Worm (Caenorhabditis elegans) whole organism, L1 larva: ENCODE results near the gene vha-8.

Source experiments
- C16A3.4 ChIP-seq: fragments of 150-350 bp; optimal IDR thresholded peaks from 2 replicates; lab custom pipeline; 2014; ENCODE audit warnings: missing biosample characterization, missing genetic modification characterization
- F16B12.6 ChIP-seq: fragments of 150-350 bp; optimal IDR thresholded peaks from 2 replicates; lab custom pipeline; 2014; ENCODE audit warnings: missing biosample characterization, missing genetic modification characterization
- aha-1 ChIP-seq: fragments of 150-350 bp; optimal IDR thresholded peaks from 2 replicates; lab custom pipeline; 2014; ENCODE audit warnings: missing biosample characterization, missing genetic modification characterization
- aly-2 ChIP-seq: fragments of 150-350 bp; optimal IDR thresholded peaks from 2 replicates; lab custom pipeline; 2014; ENCODE audit warnings: missing biosample characterization, missing genetic modification characterization
- blmp-1 ChIP-seq: fragments of 150-350 bp; optimal IDR thresholded peaks from 2 replicates; lab custom pipeline; 2014; ENCODE audit warnings: missing biosample characterization, missing genetic modification characterization
- ceh-8 ChIP-seq: fragments of 200-800 bp; sonication (Bioruptor generic); optimal IDR thresholded peaks from 2 replicates; lab custom pipeline; 2018; ENCODE audit warnings: mild to moderate bottlenecking, missing genetic modification characterization, moderate library complexity, missing compliant biosample characterization
- ceh-82 ChIP-seq, 3 experiments: fragments of 150-350 bp in 1 of 3; sonication (generic microtip) in 2 of 3; optimal IDR thresholded peaks; 2 replicates each; lab custom pipeline; 2014 to 2017; ENCODE audit warnings: missing biosample characterization in 3 of 3, missing genetic modification characterization in 3 of 3
- ceh-90 ChIP-seq: sonication (generic microtip); optimal IDR thresholded peaks from 2 replicates; lab custom pipeline; 2016; ENCODE audit warnings: missing genetic modification characterization, missing compliant biosample characterization
- dpl-1 ChIP-seq, 3 experiments: fragments of 150-350 bp in 2 of 3; sonication (generic microtip) in 1 of 3; optimal IDR thresholded peaks; 2 replicates each; lab custom pipeline; 2014 to 2017; ENCODE audit warnings: missing biosample characterization in 3 of 3, missing genetic modification characterization in 3 of 3, missing genetic modification reagents in 3 of 3
- dsc-1 ChIP-seq: sonication (generic microtip); optimal IDR thresholded peaks from 2 replicates; lab custom pipeline; 2016; ENCODE audit warnings: mild to moderate bottlenecking, missing genetic modification characterization, missing compliant biosample characterization
- efl-1 ChIP-seq, 4 experiments: fragments of 150-350 bp; optimal IDR thresholded peaks in 3 of 4; peaks in 1 of 4; 1 replicate in 1 of 4; 2 replicates in 3 of 4; lab custom pipeline; 2014; ENCODE audit warnings: missing biosample characterization in 2 of 4, missing genetic modification characterization in 2 of 4, missing genetic modification reagents in 2 of 4
- elt-2 ChIP-seq: sonication (generic microtip); optimal IDR thresholded peaks from 2 replicates; lab custom pipeline; 2016; ENCODE audit warnings: missing genetic modification characterization, mild to moderate bottlenecking, inconsistent platforms, missing compliant biosample characterization, missing genetic modification reagents
- fkh-4 ChIP-seq: sonication (generic microtip); optimal IDR thresholded peaks from 2 replicates; lab custom pipeline; 2016; ENCODE audit warnings: missing compliant biosample characterization, missing genetic modification characterization, borderline replicate concordance
- fkh-8 ChIP-seq: sonication (generic microtip); optimal IDR thresholded peaks from 2 replicates; lab custom pipeline; 2016; ENCODE audit warnings: mild to moderate bottlenecking, missing genetic modification characterization, missing compliant biosample characterization
- isw-1 ChIP-seq: fragments of 200-800 bp; sonication (Bioruptor generic); IDR thresholded peaks from 2 replicates; pipeline ENCODE4 v1.3.6; 2022; ENCODE audit warnings: missing genetic modification characterization, missing compliant biosample characterization
- jun-1 ChIP-seq: fragments of 150-350 bp; optimal IDR thresholded peaks from 2 replicates; lab custom pipeline; 2014; ENCODE audit warnings: missing biosample characterization, missing genetic modification reagents, missing genetic modification characterization
- lin-13 ChIP-seq: fragments of 150-350 bp; optimal IDR thresholded peaks from 2 replicates; lab custom pipeline; 2014; ENCODE audit warnings: missing biosample characterization, missing genetic modification reagents, missing genetic modification characterization
- lin-14 ChIP-seq: fragments of 200-800 bp; sonication (Bioruptor generic); optimal IDR thresholded peaks from 2 replicates; lab custom pipeline; 2018; ENCODE audit warnings: mild to moderate bottlenecking, missing genetic modification characterization, moderate library complexity, missing compliant biosample characterization
- lsy-2 ChIP-seq, 2 experiments: fragments of 150-350 bp; optimal IDR thresholded peaks; 2 replicates each; lab custom pipeline; 2014; ENCODE audit warnings: missing biosample characterization in 2 of 2, missing genetic modification characterization in 2 of 2
- mdl-1 ChIP-seq, 2 experiments: fragments of 150-350 bp; optimal IDR thresholded peaks; 2 replicates each; lab custom pipeline; 2014 to 2017; ENCODE audit warnings: missing biosample characterization in 2 of 2, missing genetic modification characterization in 2 of 2, inconsistent platforms in 1 of 2
- mep-1 ChIP-seq: fragments of 150-350 bp; optimal IDR thresholded peaks from 2 replicates; lab custom pipeline; 2014; ENCODE audit warnings: missing biosample characterization, missing genetic modification characterization
- nhr-11 ChIP-seq: fragments of 150-350 bp; optimal IDR thresholded peaks from 2 replicates; lab custom pipeline; 2014; ENCODE audit warnings: missing biosample characterization, missing genetic modification characterization
- nhr-12 ChIP-seq: sonication (generic microtip); optimal IDR thresholded peaks from 2 replicates; lab custom pipeline; 2017; ENCODE audit warnings: missing biosample characterization, missing genetic modification characterization
- nhr-19 ChIP-seq: fragments of 200-800 bp; sonication (Bioruptor generic); conservative IDR thresholded peaks from 2 replicates; pipeline ENCODE4 v1.3.6; 2022; ENCODE audit warnings: missing genetic modification characterization, missing compliant biosample characterization
- nhr-20 ChIP-seq: sonication (generic microtip); optimal IDR thresholded peaks from 2 replicates; lab custom pipeline; 2016; ENCODE audit warnings: mild to moderate bottlenecking, missing genetic modification characterization, missing compliant biosample characterization
- nhr-28 ChIP-seq: fragments of 150-350 bp; optimal IDR thresholded peaks from 2 replicates; lab custom pipeline; 2014; ENCODE audit warnings: missing biosample characterization, missing genetic modification characterization
- nhr-47 ChIP-seq: sonication (generic microtip); optimal IDR thresholded peaks from 2 replicates; lab custom pipeline; 2016; ENCODE audit warnings: mild to moderate bottlenecking, missing genetic modification characterization, moderate library complexity, missing compliant biosample characterization
- nhr-71 ChIP-seq: sonication (generic microtip); optimal IDR thresholded peaks from 2 replicates; lab custom pipeline; 2016; ENCODE audit warnings: mild to moderate bottlenecking, missing genetic modification characterization, moderate library complexity, missing compliant biosample characterization
- nhr-90 ChIP-seq: sonication (generic microtip); optimal IDR thresholded peaks from 2 replicates; lab custom pipeline; 2016; ENCODE audit warnings: mild to moderate bottlenecking, missing genetic modification characterization, missing compliant biosample characterization; ENCODE audit not compliant: poor library complexity
- pag-3 ChIP-seq: sonication (generic microtip); optimal IDR thresholded peaks from 2 replicates; lab custom pipeline; 2017; ENCODE audit warnings: missing genetic modification characterization, mild to moderate bottlenecking, missing compliant biosample characterization, antibody characterized with exemption, borderline replicate concordance; ENCODE audit not compliant: insufficient read depth
- rnt-1 ChIP-seq: sonication (generic microtip); optimal IDR thresholded peaks from 2 replicates; lab custom pipeline; 2016; ENCODE audit warnings: mild to moderate bottlenecking, missing genetic modification characterization, moderate library complexity, missing compliant biosample characterization
- skn-1 ChIP-seq: fragments of 150-350 bp; optimal IDR thresholded peaks from 2 replicates; lab custom pipeline; 2014; ENCODE audit warnings: missing biosample characterization, missing genetic modification characterization
- sox-4 ChIP-seq: sonication (generic microtip); optimal IDR thresholded peaks from 2 replicates; lab custom pipeline; 2016; ENCODE audit warnings: missing genetic modification characterization, missing compliant biosample characterization
- swsn-7 ChIP-seq: sonication (generic microtip); optimal IDR thresholded peaks from 2 replicates; lab custom pipeline; 2016; ENCODE audit warnings: missing genetic modification characterization, missing compliant biosample characterization
- unc-130 ChIP-seq: fragments of 150-350 bp; optimal IDR thresholded peaks from 2 replicates; lab custom pipeline; 2017; ENCODE audit warnings: missing biosample characterization, missing genetic modification characterization, inconsistent platforms
- unc-62 ChIP-seq: fragments of 150-350 bp; optimal IDR thresholded peaks from 2 replicates; lab custom pipeline; 2014; ENCODE audit warnings: missing biosample characterization, missing genetic modification reagents, missing genetic modification characterization
- vab-15 ChIP-seq: sonication (generic microtip); optimal IDR thresholded peaks from 2 replicates; lab custom pipeline; 2017; ENCODE audit warnings: missing genotype, mild to moderate bottlenecking, missing genetic modification characterization, missing compliant biosample characterization
- xbp-1 ChIP-seq: sonication (generic microtip); optimal IDR thresholded peaks from 2 replicates; lab custom pipeline; 2016; ENCODE audit warnings: missing genetic modification characterization, missing compliant biosample characterization
- zip-4 ChIP-seq: fragments of 200-800 bp; sonication (Bioruptor generic); optimal IDR thresholded peaks from 2 replicates; lab custom pipeline; 2018; ENCODE audit warnings: mild to moderate bottlenecking, missing genetic modification characterization, moderate library complexity, missing compliant biosample characterization

Gene vha-8

DNA sequence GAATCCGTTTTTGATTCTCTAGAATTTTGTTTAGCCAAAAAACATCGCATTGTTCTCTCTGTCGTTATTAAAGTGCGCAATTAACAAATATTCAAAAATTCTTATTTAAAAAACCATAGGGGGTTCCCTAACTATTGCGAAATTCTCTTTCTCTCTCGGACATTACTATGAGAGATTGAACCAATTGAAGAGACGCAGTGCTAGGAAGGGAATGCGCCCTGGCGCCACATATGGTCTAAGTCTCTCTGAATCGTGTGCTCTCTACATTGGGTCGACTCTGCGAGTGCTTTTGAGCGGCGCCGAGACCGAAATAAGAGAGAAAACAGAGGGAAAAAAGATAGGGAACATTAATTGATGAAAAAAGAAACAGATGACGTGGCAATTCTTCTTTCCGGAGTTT lies 5.0 kb upstream of the vha-8 start (continued):
- no peak for TF ChIP-seq nhr-11
- TF ChIP-seq xbp-1 (tag; lab: Kevin White, UChicago) = peak; percentile 68
- peak; percentile 77 for TF ChIP-seq rnt-1 (tag; lab: Kevin White, UChicago)
- TF ChIP-seq pag-3 = no peak
- peak; percentile 82 for TF ChIP-seq skn-1
- TF ChIP-seq C16A3.4 (tag; lab: Kevin White, UChicago) = no peak
- peak; percentile 57 for TF ChIP-seq fkh-4
- peak; percentile 90 for TF ChIP-seq dsc-1 (tag; lab: Kevin White, UChicago)
- TF ChIP-seq unc-62 = no peak
- TF ChIP-seq nhr-90 (tag; lab: Kevin White, UChicago) = peak; percentile 38
- TF ChIP-seq F16B12.6 (tag; lab: Kevin White, UChicago) = peak; percentile 18
- peak; percentile 39 for TF ChIP-seq blmp-1 (tag; lab: Kevin White, UChicago)
- TF ChIP-seq nhr-12 = no peak
- peak; percentile 47 to 66 (median 56) for TF ChIP-seq dpl-1 (GFP tag; optimal IDR thresholded peaks at IDR 0.05; lab: Kevin White, UChicago)
- TF ChIP-seq aly-2 (tag; lab: Kevin White, UChicago) = peak; percentile 9
- peak; percentile 70 for TF ChIP-seq nhr-20 (tag; lab: Kevin White, UChicago)
- TF ChIP-seq swsn-7 (tag; lab: Kevin White, UChicago) = peak; percentile 76
- peak; percentile 98 for TF ChIP-seq zip-4
- TF ChIP-seq jun-1 (tag; lab: Kevin White, UChicago) = peak; percentile 25
- TF ChIP-seq nhr-28 (tag; lab: Kevin White, UChicago) = no peak
- peak; percentile 87 for TF ChIP-seq mep-1
- peak; percentile 47 to 78 (median 78) for TF ChIP-seq ceh-82 (tag; optimal IDR thresholded peaks at IDR 0.05; lab: Kevin White, UChicago)
- TF ChIP-seq elt-2 = peak; percentile 39
- peak; percentile 35 for TF ChIP-seq fkh-8 (tag; lab: Kevin White, UChicago)
- no peak for TF ChIP-seq unc-130 (tag; lab: Kevin White, UChicago)
- TF ChIP-seq nhr-47 (tag; lab: Kevin White, UChicago) = peak; percentile 72
- peak; percentile 65 to 68 for TF ChIP-seq lsy-2 (tag; optimal IDR thresholded peaks at IDR 0.05; lab: Kevin White, UChicago)
- peak; percentile 67 to 76 for TF ChIP-seq efl-1 (optimal IDR thresholded peaks at IDR 0.05; lab: Kevin White, UChicago)
- peak; percentile 42 to 88 for TF ChIP-seq efl-1 (GFP tag; optimal IDR thresholded peaks at IDR 0.05 in 1 of 2; lab: Kevin White, UChicago)
- TF ChIP-seq aha-1 (tag; lab: Kevin White, UChicago) = no peak
- no peak for TF ChIP-seq sox-4 (tag; lab: Kevin White, UChicago)
- TF ChIP-seq nhr-71 = peak; percentile 88
- TF ChIP-seq isw-1 (GFP tag; lab: Robert Waterston, UW) = peak; percentile 67
- no peak for TF ChIP-seq ceh-90
- peak; percentile 96 for TF ChIP-seq lin-14 (GFP tag; lab: Kevin White, UChicago)
- TF ChIP-seq lin-13 = peak; percentile 37
- peak in 1 of 2 experiments; percentile 49 for TF ChIP-seq mdl-1 (tag; optimal IDR thresholded peaks at IDR 0.05; lab: Kevin White, UChicago)
- TF ChIP-seq nhr-19 (GFP tag; lab: Robert Waterston, UW) = peak; percentile 71
- TF ChIP-seq ceh-8 (GFP tag; lab: Kevin White, UChicago) = peak; percentile 1
- TF ChIP-seq, all 84 proteins: peak for 44

DNA sequence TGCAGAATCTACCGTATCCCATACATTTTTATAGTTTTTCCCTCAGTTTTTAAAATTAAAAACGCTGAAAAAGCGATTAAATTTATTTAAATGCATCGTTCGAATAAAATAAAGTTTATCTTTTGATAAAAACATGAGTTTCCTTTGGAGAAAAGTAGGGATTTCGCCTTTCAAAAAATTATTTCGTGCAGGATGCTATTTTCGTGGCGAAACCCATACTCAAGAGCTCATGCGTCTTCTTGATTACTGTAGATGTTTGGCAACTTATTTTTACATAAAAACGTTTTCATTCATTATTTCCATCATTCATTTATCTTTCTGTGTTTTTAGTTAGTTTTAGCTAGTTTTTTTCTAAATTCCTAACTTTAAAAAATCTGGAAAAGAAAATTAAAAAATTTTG lies 924 bp upstream of the vha-8 start:
- TF ChIP-seq vab-15 = no peak
